Worm (Caenorhabditis elegans) whole organism, L4 larva: ENCODE measurements around the gene srbc-9.

Experiments used
- R02D3.7 ChIP-seq: fragments of 150-350 bp; sonication (generic microtip); optimal IDR thresholded peaks from 3 replicates; lab custom pipeline; 2014; ENCODE audit warnings: missing biosample characterization, missing genetic modification characterization
- ceh-32 ChIP-seq: sonication (generic microtip); optimal IDR thresholded peaks from 2 replicates; lab custom pipeline; 2016; ENCODE audit warnings: mild to moderate bottlenecking, missing genetic modification characterization, missing compliant biosample characterization; ENCODE audit not compliant: poor library complexity
- ceh-44 ChIP-seq: fragments of 200-800 bp; sonication (Bioruptor generic); IDR thresholded peaks from 2 replicates; pipeline ENCODE4 v1.3.6; 2022; ENCODE audit warnings: missing genetic modification reagents, missing genetic modification characterization, missing compliant biosample characterization
- fkh-10 ChIP-seq: fragments of 150-350 bp; optimal IDR thresholded peaks from 2 replicates; lab custom pipeline; 2014; ENCODE audit warnings: missing biosample characterization, missing genetic modification reagents, missing genetic modification characterization
- fos-1 ChIP-seq: fragments of 150-350 bp; optimal IDR thresholded peaks from 2 replicates; lab custom pipeline; 2014; ENCODE audit warnings: missing biosample characterization, missing genetic modification characterization
- lin-15B ChIP-seq: fragments of 150-350 bp; sonication (generic microtip); optimal IDR thresholded peaks from 3 replicates; lab custom pipeline; 2014; ENCODE audit warnings: missing biosample characterization, missing genetic modification characterization
- mep-1 ChIP-seq: fragments of 150-350 bp; sonication (generic microtip); optimal IDR thresholded peaks from 3 replicates; lab custom pipeline; 2014; ENCODE audit warnings: missing biosample characterization, missing genetic modification characterization
- pha-4 ChIP-seq, 2 experiments: fragments of 150-350 bp in 1 of 2; fragments of 200-800 bp in 1 of 2; sonication (Bioruptor generic) in 1 of 2; IDR thresholded peaks in 1 of 2; optimal IDR thresholded peaks in 1 of 2; 2 replicates each; pipeline versions ENCODE4 v1.3.6 to Lab custom; 2014 to 2022; ENCODE audit warnings: missing genetic modification characterization in 2 of 2, missing genetic modification reagents in 2 of 2, missing biosample characterization in 1 of 2, missing compliant biosample characterization in 1 of 2

DNA sequence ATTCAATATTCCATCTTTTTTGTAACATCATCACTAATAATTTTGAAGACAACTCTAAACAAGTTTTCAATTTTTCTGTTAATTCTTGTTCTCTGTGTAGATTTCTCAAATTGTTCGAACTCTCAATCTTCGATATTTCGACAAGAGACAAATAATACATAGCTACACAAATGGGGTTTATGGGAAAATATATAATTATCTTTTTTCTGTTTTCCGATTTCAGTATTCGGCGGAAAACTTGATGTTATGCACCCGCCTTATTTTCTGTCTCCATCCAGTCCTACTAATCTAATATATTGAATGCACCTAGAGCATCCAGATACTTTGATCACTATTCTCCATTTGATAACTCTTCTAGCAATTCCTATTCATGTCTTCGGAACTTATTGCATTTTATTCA, 48.8 kb upstream of the srbc-9 start, which contains the start of gene srh-268:
- TF ChIP-seq R02D3.7 (no peak), fos-1 (tag; lab: Kevin White, UChicago) (no peak), ceh-32 (tag; lab: Kevin White, UChicago) (no peak), mep-1 (no peak), fkh-10 (no peak), pha-4 (GFP tag; IDR thresholded peaks at IDR 0.05; lab: Robert Waterston, UW) (no peak), pha-4 (tag; optimal IDR thresholded peaks at IDR 0.05; lab: Kevin White, UChicago) (no peak), ceh-44 (no peak), lin-15B (tag; lab: Kevin White, UChicago) (no peak)
